Worm (Caenorhabditis elegans): ENCODE data around the gene fem-3.

ce11 chrIV:9074244-9074723 is 30.5 kb upstream of the fem-3 start, which contains the start of gene mppb-1:
- TF ChIP-seq ztf-23 (GFP tag; IDR thresholded peaks at IDR 0.05) (peak; percentile 80), klf-2 (GFP tag; conservative IDR thresholded peaks at IDR 0.05) (no peak), med-1 (GFP tag; optimal IDR thresholded peaks at IDR 0.05; ENCODE audit: insufficient read depth) (no peak), T22C8.4 (GFP tag; IDR thresholded peaks at IDR 0.05) (no peak), tab-1 (GFP tag; IDR thresholded peaks at IDR 0.05) (no peak), ref-1 (GFP tag; conservative IDR thresholded peaks at IDR 0.05) (0 out of 2 replicates have a peak, but pooled peaks have one; percentile 30), flt-1 (GFP tag; IDR thresholded peaks at IDR 0.05) (no peak), ztf-29 (GFP tag; IDR thresholded peaks at IDR 0.05) (no peak), cog-1 (tag; optimal IDR thresholded peaks at IDR 0.05) (peak; percentile 23)
